Fruit fly (Drosophila melanogaster): ENCODE data around the gene CG14689.

The CG14689 gene

dm6 chr3R:10681682-10681962 lies 29.4 kb downstream of the CG14689 start (continued):
- TF ChIP-seq CG30020 (tag; optimal IDR thresholded peaks at IDR 0.05) (no peak), Hr78 (GFP tag; optimal IDR thresholded peaks at IDR 0.05) (no peak), HLHmδ (GFP tag; optimal IDR thresholded peaks at IDR 0.05) (no peak), CG13894 (tag; optimal IDR thresholded peaks at IDR 0.05) (no peak), sr (GFP tag; IDR thresholded peaks at IDR 0.05) (peak; percentile 75; the same call in 1 of the 3 replicates), CG30403 (GFP tag; optimal IDR thresholded peaks at IDR 0.05) (no peak), CG1024 (GFP tag; IDR thresholded peaks at IDR 0.05) (peak; percentile 17; the same call in 1 of the 2 replicates), CG10321 (GFP tag; IDR thresholded peaks at IDR 0.05) (0 out of 2 replicates have a peak, but pooled peaks have one; percentile 33), Dref (GFP tag; IDR thresholded peaks at IDR 0.05) (no peak), Hr39 (optimal IDR thresholded peaks at IDR 0.05) (no peak), cas (GFP tag; IDR thresholded peaks at IDR 0.05) (no peak), crp (GFP tag; optimal IDR thresholded peaks at IDR 0.05) (no peak), twi (tag; optimal IDR thresholded peaks at IDR 0.05) (no peak), Asciz (GFP tag; optimal IDR thresholded peaks at IDR 0.05) (no peak), CG12071 (GFP tag; optimal IDR thresholded peaks at IDR 0.05) (peak; percentile 22), lmd (GFP tag; IDR thresholded peaks at IDR 0.05) (peak; percentile 52), Camta (GFP tag; optimal IDR thresholded peaks at IDR 0.05) (no peak), CG15073 (GFP tag; optimal IDR thresholded peaks at IDR 0.05) (no peak), run (tag; optimal IDR thresholded peaks at IDR 0.05) (no peak), CG13424 (tag; optimal IDR thresholded peaks at IDR 0.05) (peak; percentile 2), CG2120 (GFP tag; optimal IDR thresholded peaks at IDR 0.05) (no peak), luna (GFP tag; optimal IDR thresholded peaks at IDR 0.05) (no peak), CG12236 (GFP tag; optimal IDR thresholded peaks at IDR 0.05) (no peak), ci (GFP tag; IDR thresholded peaks at IDR 0.05) (peak; percentile 82), CG4328 (GFP tag; optimal IDR thresholded peaks at IDR 0.05) (no peak), CG17829 (tag; optimal IDR thresholded peaks at IDR 0.05) (peak; percentile 15), CG16813 (GFP tag; IDR thresholded peaks at IDR 0.05; ENCODE audit: partially characterized antibody) (no peak), ash1 (GFP tag; optimal IDR thresholded peaks at IDR 0.05) (no peak), CG7928 (GFP tag; optimal IDR thresholded peaks at IDR 0.05) (no peak), Dip3 (GFP tag; optimal IDR thresholded peaks at IDR 0.05) (no peak), Sry-β (GFP tag; optimal IDR thresholded peaks at IDR 0.05) (no peak), pum (GFP tag; optimal IDR thresholded peaks at IDR 0.05) (no peak), mam (GFP tag; optimal IDR thresholded peaks at IDR 0.05) (no peak), croc (GFP tag; conservative IDR thresholded peaks at IDR 0.05) (no peak; the same call in 2 of the 3 replicates), CG8281 (tag; optimal IDR thresholded peaks at IDR 0.05) (no peak), Dek (tag; optimal IDR thresholded peaks at IDR 0.05) (peak; percentile 1), CG3995 (GFP tag; optimal IDR thresholded peaks at IDR 0.05) (no peak), Ptx1 (GFP tag; IDR thresholded peaks at IDR 0.05) (peak; percentile 74), CG12391 (tag; optimal IDR thresholded peaks at IDR 0.05) (peak; percentile 7), CG13296 (GFP tag; optimal IDR thresholded peaks at IDR 0.05) (no peak), danr (GFP tag; IDR thresholded peaks at IDR 0.05) (peak; percentile 56; the same call in 1 of the 2 replicates), CG10366 (GFP tag; IDR thresholded peaks at IDR 0.05) (peak; percentile 75), ewg (GFP tag; optimal IDR thresholded peaks at IDR 0.05) (no peak), CG7556 (GFP tag; optimal IDR thresholded peaks at IDR 0.05) (no peak), gem (tag; optimal IDR thresholded peaks at IDR 0.05) (peak; percentile 39), CG8765 (GFP tag; IDR thresholded peaks at IDR 0.05) (no peak), CG1792 (GFP tag; optimal IDR thresholded peaks at IDR 0.05) (no peak), Nf-YB (GFP tag; optimal IDR thresholded peaks at IDR 0.05) (no peak), gfzf (GFP tag; optimal IDR thresholded peaks at IDR 0.05) (no peak), CG9609 (GFP tag; optimal IDR thresholded peaks at IDR 0.05) (no peak), Mrtf (GFP tag; IDR thresholded peaks at IDR 0.05) (peak; percentile 75), CG2875 (GFP tag; optimal IDR thresholded peaks at IDR 0.05) (no peak)

Measured in whole organism, embryonic.